Worm (Caenorhabditis elegans): ENCODE results near the gene C06E8.5.

The C06E8.5 gene

DNA sequence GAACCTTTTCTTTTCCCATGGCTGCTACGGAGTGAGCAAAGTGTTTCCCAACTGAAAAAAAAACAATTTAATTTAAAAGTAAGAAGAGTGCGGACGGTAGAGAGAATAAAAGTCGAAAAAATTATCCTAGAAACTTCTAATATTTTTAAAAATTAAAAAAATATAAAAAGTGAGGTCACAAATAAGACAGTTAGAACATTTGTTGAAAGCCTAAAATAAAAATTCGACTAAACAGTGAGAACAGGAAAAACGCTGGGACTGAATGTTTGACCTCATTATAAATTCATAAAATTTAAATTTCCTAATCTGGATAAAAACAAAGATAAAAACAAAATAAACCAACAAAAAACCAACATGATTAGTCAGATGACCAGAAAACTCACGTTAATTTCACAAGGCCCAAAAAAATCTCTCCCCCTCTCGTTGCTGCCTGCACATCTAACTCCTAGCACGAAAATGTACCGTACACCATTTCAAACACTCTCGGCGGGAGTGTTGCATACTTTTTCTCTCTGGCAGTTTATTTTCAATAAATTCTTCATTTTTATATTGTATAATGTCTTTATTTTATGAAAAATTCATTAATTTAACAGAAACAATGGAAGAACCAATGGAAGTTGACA lies 33.5 kb downstream of the C06E8.5 start, which contains the start of the genes eef-1A.1 and rfc-4 (continued):
- TF ChIP-seq unc-3 (GFP tag; conservative IDR thresholded peaks at IDR 0.05) = peak; percentile 44; the same call in 1 of the 2 replicates
- TF ChIP-seq unc-3 (tag; optimal IDR thresholded peaks at IDR 0.05) = no peak
- TF ChIP-seq syd-9 (tag; optimal IDR thresholded peaks at IDR 0.05) = peak; percentile 42
- TF ChIP-seq lim-6 (tag; optimal IDR thresholded peaks at IDR 0.05) = no peak
- peak; percentile 59 for TF ChIP-seq ttx-3 (tag; optimal IDR thresholded peaks at IDR 0.05)
- no peak for TF ChIP-seq tbx-7 (tag; optimal IDR thresholded peaks at IDR 0.05)
- TF ChIP-seq madf-2 (tag; optimal IDR thresholded peaks at IDR 0.05) = peak; percentile 80
- peak; percentile 19 for TF ChIP-seq sdc-2 (tag; optimal IDR thresholded peaks at IDR 0.05)
- TF ChIP-seq npax-4 (tag; optimal IDR thresholded peaks at IDR 0.05) = no peak
- no peak for TF ChIP-seq nhr-232 (tag; optimal IDR thresholded peaks at IDR 0.05)
- TF ChIP-seq ceh-18 (tag; optimal IDR thresholded peaks at IDR 0.05) = peak; percentile 76
- peak; percentile 55 for TF ChIP-seq ceh-14 (tag; optimal IDR thresholded peaks at IDR 0.05)
- no peak for TF ChIP-seq che-1 (tag; optimal IDR thresholded peaks at IDR 0.05)
- no peak for TF ChIP-seq hlh-6 (tag; optimal IDR thresholded peaks at IDR 0.05)
- TF ChIP-seq zip-5 (tag; optimal IDR thresholded peaks at IDR 0.05) = peak; percentile 24
- peak; percentile 95 for TF ChIP-seq unc-55 (GFP tag; optimal IDR thresholded peaks at IDR 0.05)
- peak; percentile 65 for TF ChIP-seq ets-4 (tag; optimal IDR thresholded peaks at IDR 0.05)
- TF ChIP-seq ceh-48 (tag; optimal IDR thresholded peaks at IDR 0.05) = peak; percentile 22
- peak; percentile 7 for TF ChIP-seq ztf-16 (tag; optimal IDR thresholded peaks at IDR 0.05)
- peak; percentile 83 for TF ChIP-seq unc-42 (tag; optimal IDR thresholded peaks at IDR 0.05)
- no peak for TF ChIP-seq hlh-15 (tag; optimal IDR thresholded peaks at IDR 0.05)
- no peak for TF ChIP-seq ama-1 (optimal IDR thresholded peaks at IDR 0.05)
- TF ChIP-seq ceh-2 (tag; optimal IDR thresholded peaks at IDR 0.05) = peak; percentile 28
- peak; percentile 66 for TF ChIP-seq tbx-2 (tag; optimal IDR thresholded peaks at IDR 0.05)
- peak; percentile 19 for TF ChIP-seq hlh-8 (tag; optimal IDR thresholded peaks at IDR 0.05)
- TF ChIP-seq dve-1 (tag; optimal IDR thresholded peaks at IDR 0.05) = peak; percentile 72
- no peak for TF ChIP-seq eyg-1 (tag; optimal IDR thresholded peaks at IDR 0.05)
- peak; percentile 97 for TF ChIP-seq pax-1 (tag; optimal IDR thresholded peaks at IDR 0.05)
- TF ChIP-seq nfya-1 (tag; optimal IDR thresholded peaks at IDR 0.05) = peak; percentile 97
- TF ChIP-seq ceh-34 (tag; optimal IDR thresholded peaks at IDR 0.05) = peak; percentile 73
- TF ChIP-seq pros-1 (tag; optimal IDR thresholded peaks at IDR 0.05) = peak; percentile 68
- TF ChIP-seq T23F11.4 (GFP tag; optimal IDR thresholded peaks at IDR 0.05) = no peak
- peak; percentile 29 for TF ChIP-seq fax-1 (tag; optimal IDR thresholded peaks at IDR 0.05)
- TF ChIP-seq gmeb-2 (tag; optimal IDR thresholded peaks at IDR 0.05) = peak; percentile 48
- TF ChIP-seq ceh-45 (GFP tag; IDR thresholded peaks at IDR 0.05) = no peak
- no peak for TF ChIP-seq fkh-6 (tag; optimal IDR thresholded peaks at IDR 0.05)
- TF ChIP-seq ceh-6 (GFP tag; optimal IDR thresholded peaks at IDR 0.05) = peak; percentile 6

DNA sequence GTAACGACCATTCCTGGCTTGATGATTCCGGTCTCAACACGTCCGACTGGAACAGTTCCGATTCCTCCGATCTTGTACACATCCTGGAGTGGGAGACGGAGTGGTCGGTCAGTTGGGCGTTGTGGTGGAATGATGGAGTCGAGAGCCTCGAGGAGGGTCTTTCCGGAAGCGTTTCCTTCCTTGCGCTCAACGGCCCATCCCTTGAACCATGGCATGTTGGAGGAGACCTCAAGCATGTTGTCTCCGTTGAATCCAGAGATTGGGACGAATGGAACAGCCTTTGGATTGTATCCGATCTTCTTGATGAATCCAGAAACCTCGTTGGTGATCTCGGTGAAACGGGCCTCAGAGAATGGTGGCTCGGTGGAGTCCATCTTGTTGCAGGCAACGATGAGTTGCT lies 34.5 kb downstream of the C06E8.5 start:
- TF ChIP-seq hlh-13 (GFP tag; optimal IDR thresholded peaks at IDR 0.05) (no peak), pqm-1 (tag; optimal IDR thresholded peaks at IDR 0.05) (no peak), pha-4 (tag; optimal IDR thresholded peaks at IDR 0.05) (no peak), nhr-232 (tag; optimal IDR thresholded peaks at IDR 0.05) (no peak), ceh-34 (tag; optimal IDR thresholded peaks at IDR 0.05) (no peak), pha-2 (tag; optimal IDR thresholded peaks at IDR 0.05) (no peak), che-1 (tag; optimal IDR thresholded peaks at IDR 0.05) (no peak), npax-4 (tag; optimal IDR thresholded peaks at IDR 0.05) (no peak), ceh-31 (tag; optimal IDR thresholded peaks at IDR 0.05) (no peak), hlh-15 (tag; optimal IDR thresholded peaks at IDR 0.05) (no peak), tbx-7 (tag; optimal IDR thresholded peaks at IDR 0.05) (no peak), nfya-1 (tag; optimal IDR thresholded peaks at IDR 0.05) (no peak), elt-2 (tag; optimal IDR thresholded peaks at IDR 0.05) (no peak), ceh-48 (tag; optimal IDR thresholded peaks at IDR 0.05) (no peak), gmeb-2 (tag; optimal IDR thresholded peaks at IDR 0.05) (no peak), elt-4 (tag; optimal IDR thresholded peaks at IDR 0.05) (no peak), rnt-1 (tag; optimal IDR thresholded peaks at IDR 0.05) (no peak)

Data from whole organism, late embryonic.